Worm (Caenorhabditis elegans): ENCODE results near the gene F54H5.2.

DNA sequence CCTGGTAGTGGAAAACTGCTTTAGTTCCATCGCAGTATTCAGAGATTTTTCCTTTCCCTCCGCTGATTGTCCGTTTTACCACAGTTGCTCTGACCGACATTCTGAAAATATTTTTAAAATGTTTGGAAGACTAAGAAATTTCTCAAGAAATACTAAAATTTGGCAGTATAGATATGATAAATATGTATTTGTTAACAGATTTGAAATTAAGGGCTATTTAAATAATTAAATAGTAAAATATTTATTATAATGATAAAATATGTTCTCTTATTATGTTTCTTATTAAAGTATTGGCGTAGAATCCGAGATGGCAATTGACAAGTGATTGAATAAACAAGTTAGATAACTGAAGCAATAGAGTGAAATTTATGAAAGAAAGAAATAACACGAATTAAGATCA is 33.1 kb upstream of the F54H5.2 start, which contains the start of gene aipr-1:
- TF ChIP-seq ceh-9 (tag; optimal IDR thresholded peaks at IDR 0.05) (no peak), pha-4 (tag; optimal IDR thresholded peaks at IDR 0.05) (no peak), zag-1 (tag; optimal IDR thresholded peaks at IDR 0.05) (no peak), jun-1 (tag; optimal IDR thresholded peaks at IDR 0.05) (no peak), elt-1 (tag; optimal IDR thresholded peaks at IDR 0.05) (no peak), unc-62 (GFP tag; optimal IDR thresholded peaks at IDR 0.05) (no peak), nhr-76 (tag; optimal IDR thresholded peaks at IDR 0.05) (no peak), lin-39 (tag; optimal IDR thresholded peaks at IDR 0.05) (no peak)

All from whole organism, L3 larva.